Worm (Caenorhabditis elegans): Measurements from ENCODE around the gene C40A11.7.

The C40A11.7 gene

ce11 chrII:2099139-2099976, 51.0 kb downstream of the C40A11.7 start, which contains the start of gene math-42 (continued):
- no peak for TF ChIP-seq fkh-10 (GFP tag; optimal IDR thresholded peaks at IDR 0.05)
- no peak for TF ChIP-seq daf-16 (GFP tag; optimal IDR thresholded peaks at IDR 0.05)
- TF ChIP-seq daf-16 (tag; optimal IDR thresholded peaks at IDR 0.05), result peak; percentile 63
- no peak for TF ChIP-seq dpl-1 (GFP tag; optimal IDR thresholded peaks at IDR 0.05)
- TF ChIP-seq dmd-8 (GFP tag; IDR thresholded peaks at IDR 0.05), result no peak
- no peak for TF ChIP-seq zip-2 (tag; optimal IDR thresholded peaks at IDR 0.05)
- peak; percentile 9; the same call in 1 of the 2 replicates for TF ChIP-seq dmd-6 (GFP tag; IDR thresholded peaks at IDR 0.05)
